Worm (Caenorhabditis elegans) whole organism, L1 larva: Measurements from ENCODE around the gene fbxb-15.

ENCODE experiments used
- efl-1 ChIP-seq, 4 experiments: fragments of 150-350 bp; optimal IDR thresholded peaks in 3 of 4; peaks in 1 of 4; 1 replicate in 1 of 4; 2 replicates in 3 of 4; lab custom pipeline; 2014; ENCODE audit warnings: missing biosample characterization in 2 of 4, missing genetic modification characterization in 2 of 4, missing genetic modification reagents in 2 of 4
- fos-1 ChIP-seq: fragments of 150-350 bp; optimal IDR thresholded peaks from 2 replicates; lab custom pipeline; 2014; ENCODE audit warnings: missing biosample characterization, missing genetic modification characterization
- nhr-237 ChIP-seq: fragments of 150-350 bp; optimal IDR thresholded peaks from 2 replicates; lab custom pipeline; 2014; ENCODE audit warnings: missing biosample characterization, missing genetic modification characterization

ce11 chrII:1679081-1679480, 25.8 kb upstream of the fbxb-15 start, which contains the start of gene irld-36:
- no peak for TF ChIP-seq nhr-237 (tag; lab: Kevin White, UChicago)
- TF ChIP-seq efl-1 (optimal IDR thresholded peaks at IDR 0.05; lab: Kevin White, UChicago): no peak
- no peak for TF ChIP-seq efl-1 (GFP tag; optimal IDR thresholded peaks at IDR 0.05 in 1 of 2; lab: Kevin White, UChicago)
- TF ChIP-seq fos-1: no peak
